Worm (Caenorhabditis elegans): Measurements from ENCODE around the gene ZK177.2.

- TF ChIP-seq ets-7 (tag; optimal IDR thresholded peaks at IDR 0.05) (no peak), ceh-36 (tag; optimal IDR thresholded peaks at IDR 0.05) (no peak), ama-1 (optimal IDR thresholded peaks at IDR 0.05) (no peak), hnd-1 (tag; optimal IDR thresholded peaks at IDR 0.05) (no peak), flt-1 (GFP tag; IDR thresholded peaks at IDR 0.05) (no peak), hmbx-1 (tag; optimal IDR thresholded peaks at IDR 0.05) (no peak), pes-1 (GFP tag; IDR thresholded peaks at IDR 0.05) (no peak), ceh-13 (GFP tag; optimal IDR thresholded peaks at IDR 0.05) (no peak), scrt-1 (GFP tag; IDR thresholded peaks at IDR 0.05) (no peak)
Measured at ce11 chrII:5496375-5496774, 22.6 kb upstream of the ZK177.2 start, which contains the start of gene F12A10.1.
